Fruit fly (Drosophila melanogaster) whole organism, larva: ENCODE results near the gene CG17819.

Source experiments
- noc ChIP-seq: fragments of 200-800 bp; sonication (Bioruptor generic); optimal IDR thresholded peaks from 3 replicates; lab custom pipeline; 2019; ENCODE audit warnings: missing biosample characterization, mild to moderate bottlenecking, missing genetic modification characterization, moderate library complexity

Gene CG17819

DNA sequence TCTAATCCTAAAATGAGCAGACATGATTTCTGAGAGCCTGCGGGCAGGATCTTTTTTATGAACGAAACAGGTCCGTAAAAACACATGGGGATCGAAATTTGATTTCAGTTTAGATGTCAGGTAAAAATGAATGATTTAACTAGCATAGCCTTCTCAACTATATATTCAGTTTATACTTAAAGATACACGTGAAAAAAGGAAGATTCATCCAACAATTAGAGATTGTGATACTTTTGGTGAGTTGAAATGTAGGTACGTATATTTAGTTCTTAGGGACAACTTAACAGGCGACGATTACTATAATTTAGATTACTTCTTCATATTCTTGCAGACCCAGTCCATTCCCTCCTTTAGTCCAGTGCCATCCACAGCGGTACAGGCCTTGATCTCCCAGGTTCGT, at the start of gene CG17819:
Gene CG17819 (minus strand): TSS at position 101 of the 400 bp plus-strand sequence.
- TF ChIP-seq noc (tag; lab: Kevin White, UChicago): no peak

DNA sequence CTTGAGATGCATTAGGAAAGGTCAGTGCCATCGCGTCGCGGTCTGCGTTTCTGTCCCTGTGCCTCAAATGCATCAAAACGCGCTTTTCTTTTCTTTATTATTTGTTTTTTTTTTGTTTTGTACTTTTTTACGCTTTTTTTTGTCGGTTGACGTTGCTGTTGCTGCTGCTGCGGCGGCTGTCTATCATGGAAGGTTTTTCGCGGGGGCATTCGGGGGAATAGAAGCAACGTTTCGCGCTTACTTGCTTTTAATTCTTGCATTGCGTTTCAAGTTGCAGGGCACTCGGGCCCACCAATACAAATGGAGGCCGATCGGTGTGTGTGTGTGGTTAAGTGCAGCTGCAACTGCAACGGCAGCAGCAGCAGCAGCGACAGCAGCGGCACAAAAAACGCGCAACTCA, 48.6 kb upstream of the CG17819 start:
- no peak for TF ChIP-seq noc (tag; lab: Kevin White, UChicago)

DNA sequence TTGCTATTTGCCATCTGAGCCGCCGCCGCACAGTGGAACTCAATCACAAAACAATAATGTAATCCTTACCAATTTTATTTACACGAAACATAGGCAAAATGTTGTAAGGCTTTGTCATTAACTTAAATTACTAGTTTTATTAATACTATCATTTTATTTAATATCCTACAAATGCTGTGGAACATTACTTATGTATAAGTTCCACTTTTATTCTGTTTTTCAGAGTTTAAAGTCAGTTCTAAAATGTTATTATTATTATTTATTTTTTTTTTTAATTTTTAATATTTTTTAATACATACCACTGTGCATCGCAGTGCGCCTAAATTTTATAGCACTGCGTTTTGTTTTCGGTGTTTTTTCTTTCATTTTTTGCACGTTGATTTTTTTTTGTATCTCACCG, 46.0 kb upstream of the CG17819 start:
- TF ChIP-seq noc (tag; lab: Kevin White, UChicago): no peak

DNA sequence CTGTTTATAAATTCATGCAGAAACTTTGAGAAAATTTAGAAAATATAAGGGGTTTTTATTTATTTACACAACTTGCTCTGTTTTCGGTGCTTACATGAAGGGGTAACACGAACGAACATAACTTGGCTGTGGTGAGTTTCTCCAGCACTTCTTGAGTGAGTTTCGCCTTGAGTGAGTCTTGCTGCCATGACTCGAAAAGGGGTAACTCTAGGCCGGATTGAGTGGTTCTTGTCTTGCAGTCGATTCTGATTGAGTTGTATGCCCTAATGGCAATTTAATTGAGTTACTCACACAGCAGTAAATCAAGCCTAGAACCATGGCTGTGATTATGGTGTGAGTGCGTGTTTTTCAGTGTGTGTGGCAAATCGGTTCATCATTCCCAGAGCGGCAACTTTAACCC, 42.9 kb upstream of the CG17819 start:
- TF ChIP-seq noc (tag; lab: Kevin White, UChicago): no peak

DNA sequence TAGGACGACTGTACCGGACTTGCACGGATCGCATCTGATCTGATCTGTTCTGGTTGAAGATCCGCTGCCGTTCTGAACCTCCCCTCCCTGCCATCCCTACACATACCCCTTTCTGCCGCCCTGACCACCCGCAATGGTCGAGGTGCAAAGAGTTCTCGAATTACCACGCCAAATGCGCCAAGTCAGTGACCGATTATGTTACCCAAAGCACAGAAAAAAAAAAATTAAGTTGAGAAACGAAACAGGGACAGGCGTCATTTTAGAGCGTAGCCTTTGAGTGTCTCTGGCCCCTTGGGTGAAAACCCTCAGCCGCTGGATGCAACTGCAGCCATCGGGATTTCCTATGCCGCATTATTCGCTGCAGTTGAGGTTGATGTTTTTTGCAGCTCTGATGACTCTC, 38.4 kb upstream of the CG17819 start:
- TF ChIP-seq noc (tag; lab: Kevin White, UChicago): no peak

DNA sequence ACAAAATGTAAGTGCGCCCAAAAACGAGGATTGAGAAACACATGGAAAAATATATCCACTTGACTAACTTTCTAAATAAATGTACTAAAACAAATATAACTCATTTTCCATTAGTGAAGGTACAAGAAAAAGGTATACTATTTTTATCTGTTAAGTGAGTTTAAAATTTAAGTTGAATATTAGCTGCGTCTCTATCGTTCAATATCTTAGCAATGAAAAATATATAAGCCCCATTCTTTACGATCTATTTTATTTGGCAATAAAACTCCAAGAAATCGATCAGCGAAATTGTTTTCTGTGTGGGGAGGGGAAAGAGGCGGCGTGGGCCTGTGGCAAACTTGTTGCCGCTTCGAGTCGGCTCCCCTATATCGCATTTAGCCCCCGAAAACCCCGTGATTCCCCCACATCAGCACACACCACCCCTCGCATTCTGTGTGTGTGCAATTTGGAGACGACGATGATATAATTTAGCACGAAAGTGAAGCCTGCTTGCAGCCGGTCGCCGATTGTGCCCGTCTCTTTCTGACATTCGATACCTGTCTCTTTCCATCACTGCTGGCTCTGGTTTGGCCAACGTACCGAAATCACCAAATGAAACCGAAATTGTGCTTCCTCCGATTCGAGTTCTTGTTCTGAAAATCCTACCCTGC, 37.4 kb upstream of the CG17819 start:
- TF ChIP-seq noc (tag; lab: Kevin White, UChicago): no peak

DNA sequence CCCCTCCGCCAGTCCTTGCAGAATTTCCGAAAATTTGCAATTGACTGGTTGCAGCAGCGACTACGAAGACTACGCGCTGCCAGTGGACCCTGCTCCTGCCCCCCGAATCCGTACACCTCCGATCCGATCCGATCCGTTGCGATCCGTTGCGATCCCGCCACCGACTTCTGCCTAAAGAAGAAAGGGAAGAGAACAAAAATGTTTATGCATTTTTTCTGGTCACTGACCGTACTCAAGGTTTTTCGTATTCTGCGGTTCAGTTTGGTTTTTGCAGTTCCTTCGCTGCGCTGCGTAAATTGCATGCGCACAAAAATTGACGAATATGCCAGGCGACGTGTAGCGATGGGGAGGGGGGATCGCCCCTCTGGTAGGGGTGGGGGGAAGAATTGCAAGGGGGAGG, 36.9 kb upstream of the CG17819 start:
- TF ChIP-seq noc (tag; lab: Kevin White, UChicago): no peak

DNA sequence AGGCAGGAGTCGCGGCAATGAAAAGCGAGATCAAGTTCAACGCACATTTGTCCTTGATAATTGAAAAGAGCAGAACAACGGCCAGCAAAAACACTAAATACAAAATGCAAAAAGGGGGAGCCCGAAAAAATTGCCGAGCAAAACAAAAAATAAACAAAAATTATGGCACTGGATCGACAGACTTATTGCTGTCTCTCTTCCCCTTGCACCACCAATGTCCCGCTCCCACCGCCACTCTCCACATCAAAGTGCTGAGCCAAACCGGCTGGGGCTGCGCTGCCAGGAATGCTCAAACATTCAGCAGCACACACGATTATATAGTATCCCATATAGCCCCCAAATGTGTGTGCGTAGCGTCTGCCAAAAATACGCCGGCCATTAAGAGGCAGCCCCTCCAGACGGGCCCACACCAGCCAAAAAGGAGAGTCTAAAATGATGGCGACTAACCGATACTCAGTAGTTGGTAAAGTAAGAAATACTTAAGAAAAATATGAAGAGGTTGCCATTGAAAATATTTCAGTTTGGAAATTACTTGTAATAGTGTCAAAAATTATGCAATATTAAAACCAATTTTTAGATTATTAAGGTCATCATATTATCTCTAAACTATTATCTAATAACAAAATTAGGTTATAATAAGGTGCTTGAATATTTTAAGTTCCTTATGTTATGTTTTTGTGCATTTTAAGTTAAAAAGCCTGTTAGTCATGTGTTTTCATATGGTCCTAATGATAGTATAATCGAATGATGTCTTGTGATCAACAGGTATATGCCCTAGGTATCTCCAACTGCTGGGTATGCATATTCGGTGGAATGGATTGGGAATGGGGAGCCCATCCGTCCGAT, 36.2 kb upstream of the CG17819 start:
- no peak for TF ChIP-seq noc (tag; lab: Kevin White, UChicago)

DNA sequence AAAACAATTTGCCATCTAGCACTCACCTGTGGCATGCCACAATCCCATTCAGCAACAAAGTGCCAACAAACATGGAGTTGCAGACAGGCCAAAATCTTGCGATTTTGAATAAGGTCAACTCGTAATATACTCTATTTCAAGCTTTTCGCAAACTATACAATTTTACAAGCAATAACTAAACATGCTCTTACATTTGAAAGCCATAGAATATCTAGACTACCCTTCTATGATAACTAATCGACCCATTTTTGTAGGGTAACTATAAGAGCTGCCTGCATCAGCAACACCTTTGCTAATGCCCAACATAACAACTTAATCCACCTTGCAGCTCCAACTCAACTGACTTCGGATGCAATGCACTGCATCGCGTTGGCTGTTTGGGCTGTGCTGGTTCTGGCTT, 35.1 kb upstream of the CG17819 start:
- no peak for TF ChIP-seq noc (tag; lab: Kevin White, UChicago)

DNA sequence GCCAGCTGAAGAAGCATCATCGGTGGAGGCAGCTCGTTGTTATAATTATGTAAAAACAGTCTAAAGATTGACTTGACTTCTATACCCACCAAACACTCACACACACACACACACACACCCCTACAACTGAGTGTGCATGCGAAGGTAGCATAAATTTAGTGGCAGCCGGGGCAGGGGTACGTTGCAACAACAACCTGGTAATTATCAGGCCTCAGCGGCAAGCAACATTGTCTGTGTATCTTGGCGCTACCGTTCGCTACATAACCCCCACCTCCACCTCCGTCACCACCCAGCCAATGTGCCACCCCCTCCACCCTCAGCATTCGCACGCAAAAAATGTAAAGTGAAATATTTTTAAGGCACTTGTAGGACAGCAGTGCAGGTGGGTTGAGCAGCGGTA, 31.6 kb upstream of the CG17819 start:
- no peak for TF ChIP-seq noc (tag; lab: Kevin White, UChicago)

DNA sequence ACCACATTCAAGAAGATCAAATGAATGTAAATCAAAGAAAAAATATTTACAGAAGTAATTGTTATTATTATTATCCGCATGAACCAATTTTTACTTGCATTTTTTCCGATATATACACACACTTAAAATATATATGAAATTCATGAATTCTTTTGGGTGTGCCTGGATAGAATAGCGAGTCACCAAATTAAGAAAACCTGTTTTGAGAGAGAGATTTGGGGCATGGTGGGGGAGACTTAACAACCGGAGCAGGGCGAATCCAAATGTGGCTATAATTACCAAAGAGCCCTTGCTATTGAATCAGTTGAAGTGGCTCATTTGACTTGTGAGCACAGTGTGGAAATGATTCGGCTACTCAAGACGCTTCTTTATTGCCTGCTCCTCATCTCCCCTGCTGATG, 28.1 kb upstream of the CG17819 start, which contains the start of gene Qsox2:
Gene Qsox2 (plus strand): TSS at position 301 of the 400 bp plus-strand sequence.
- TF ChIP-seq noc (tag; lab: Kevin White, UChicago): no peak

DNA sequence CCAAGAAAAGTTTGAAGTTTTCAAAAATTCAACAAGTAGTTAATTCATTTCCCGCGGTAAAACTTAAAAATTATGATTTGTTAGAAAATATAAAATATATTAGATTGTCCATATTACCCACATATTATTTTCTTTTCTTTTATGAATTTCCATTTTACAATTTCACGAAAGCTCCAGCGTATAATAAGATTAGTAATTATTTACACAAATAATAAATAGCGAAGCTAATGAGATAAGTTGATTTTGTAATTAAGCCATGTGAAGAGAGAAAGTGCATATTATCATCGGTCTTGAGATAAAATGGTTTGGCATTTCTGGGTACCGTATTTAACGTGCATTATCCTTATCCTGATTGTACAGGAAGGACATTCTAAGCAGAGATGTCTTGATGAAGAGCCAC, 26.2 kb upstream of the CG17819 start, which contains the start of gene Qsox3:
Gene Qsox3 (plus strand): TSS at position 301 of the 400 bp plus-strand sequence.
- no peak for TF ChIP-seq noc (tag; lab: Kevin White, UChicago)

DNA sequence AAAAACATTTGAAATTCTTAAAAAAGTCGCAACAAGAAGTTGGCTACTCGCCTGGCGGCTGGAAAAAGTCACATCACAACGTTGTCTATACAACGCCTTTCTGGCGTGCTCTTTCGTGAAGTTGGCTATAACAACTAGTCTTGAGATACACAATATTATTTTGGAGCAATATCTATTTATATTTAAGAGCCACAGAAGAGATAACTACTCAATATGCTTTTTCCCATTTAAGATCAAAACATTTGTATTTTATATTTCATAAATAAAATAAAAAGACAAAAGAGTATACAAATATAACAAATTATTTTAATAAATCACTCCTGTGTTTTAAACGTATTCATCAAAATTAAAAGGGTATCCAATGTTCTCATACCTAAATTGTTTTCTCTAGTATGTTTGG, 21.5 kb upstream of the CG17819 start:
- TF ChIP-seq noc (tag; lab: Kevin White, UChicago): no peak

DNA sequence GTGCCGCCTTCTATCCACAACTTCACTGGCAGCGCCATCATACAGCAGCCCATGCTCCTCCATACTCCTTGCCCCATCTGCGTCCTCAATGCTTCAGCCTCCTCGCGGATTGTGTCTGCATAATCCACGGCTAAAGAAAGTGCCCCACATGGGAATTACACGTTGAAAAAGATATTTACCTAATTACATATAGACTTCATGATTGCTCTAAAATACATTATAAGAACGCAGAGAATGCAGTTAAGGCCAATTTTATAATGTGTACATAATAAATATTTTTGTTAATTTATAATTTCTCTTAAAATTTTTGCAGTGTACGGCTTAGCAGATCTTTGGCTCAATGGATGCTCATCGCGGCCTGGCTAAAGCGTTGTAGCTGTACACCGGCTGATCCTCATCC, 20.3 kb upstream of the CG17819 start:
- TF ChIP-seq noc (tag; lab: Kevin White, UChicago): no peak

DNA sequence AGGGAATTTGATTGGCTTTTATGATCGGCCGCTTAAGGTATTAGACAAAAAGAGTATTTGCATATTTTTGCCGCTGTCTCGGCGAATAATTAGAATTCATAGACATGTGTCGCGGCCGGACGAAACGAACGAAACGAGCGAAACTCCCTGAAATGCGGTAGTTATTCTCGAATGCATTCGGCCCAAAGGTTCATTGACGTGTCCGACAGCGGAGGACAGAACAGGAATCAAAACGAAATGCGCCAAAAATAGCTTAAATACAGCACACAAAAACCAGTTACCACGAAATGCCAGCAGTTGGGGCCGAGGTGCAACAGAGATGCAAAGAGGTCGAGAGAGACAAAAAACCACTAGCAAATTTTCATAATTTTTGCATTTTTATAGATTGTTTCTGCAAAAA, 19.0 kb upstream of the CG17819 start:
- no peak for TF ChIP-seq noc (tag; lab: Kevin White, UChicago)

DNA sequence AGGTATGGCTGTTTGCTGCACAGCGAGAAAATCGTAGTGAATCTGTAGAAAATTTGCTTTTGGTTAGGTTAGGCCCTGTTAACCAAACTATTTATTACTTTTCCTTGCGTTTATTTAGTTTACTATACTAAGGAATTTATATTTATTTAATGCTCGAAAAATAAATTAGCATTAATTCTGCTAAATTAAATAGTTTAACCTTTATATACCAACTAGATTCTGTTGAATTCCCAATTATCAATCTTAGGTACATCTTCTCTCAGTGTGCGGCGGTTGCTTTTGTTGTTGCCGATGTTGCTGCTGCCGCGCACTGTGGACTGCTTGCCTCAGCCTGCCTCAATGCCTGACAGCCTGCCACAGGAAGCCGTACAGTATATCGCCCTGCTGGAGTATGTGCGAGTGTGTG, 13.8 kb upstream of the CG17819 start:
- TF ChIP-seq noc (tag; lab: Kevin White, UChicago): no peak

DNA sequence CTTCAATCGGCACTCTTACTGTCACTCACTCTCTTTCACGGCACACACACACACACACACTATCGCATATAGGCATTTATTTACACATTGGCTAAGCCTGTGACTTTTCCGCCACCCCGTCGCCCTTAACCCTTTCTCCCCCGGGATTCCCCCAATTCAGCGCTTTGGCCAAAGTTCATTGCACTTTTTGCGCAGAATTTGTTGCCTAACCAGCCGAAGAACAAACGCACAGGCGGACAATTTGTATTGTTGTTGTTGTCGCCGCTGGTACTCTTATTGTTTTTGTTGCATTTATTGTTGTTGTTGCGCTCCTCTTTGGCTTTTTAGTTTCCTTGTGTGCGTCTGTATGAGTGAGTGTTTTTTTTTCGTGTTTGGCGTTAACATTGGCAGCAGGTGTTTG, 13.4 kb upstream of the CG17819 start:
- TF ChIP-seq noc (tag; lab: Kevin White, UChicago): no peak
